Fruit fly (Drosophila melanogaster) whole organism, prepupa: ENCODE results near the gene S6k.

Experiments used
- Blimp-1 ChIP-seq: fragments of 200-800 bp; sonication (Bioruptor generic); optimal IDR thresholded peaks from 3 replicates; lab custom pipeline; 2017; ENCODE audit warnings: missing biosample characterization, missing genetic modification characterization, mild to moderate bottlenecking, moderate library complexity, missing genetic modification reagents
- CG15336 ChIP-seq: fragments of 200-800 bp; sonication (Bioruptor generic); IDR thresholded peaks from 2 replicates; pipeline ENCODE4 v1.3.6; 2022; ENCODE audit warnings: missing biosample characterization, missing genetic modification characterization
- CG1621 ChIP-seq: fragments of 200-800 bp; sonication (Bioruptor generic); optimal IDR thresholded peaks from 3 replicates; lab custom pipeline; 2018; ENCODE audit warnings: missing biosample characterization, mild to moderate bottlenecking, missing genetic modification characterization
- CG16779 ChIP-seq: fragments of 200-800 bp; sonication (Bioruptor generic); optimal IDR thresholded peaks from 3 replicates; lab custom pipeline; 2017; ENCODE audit warnings: missing biosample characterization, mild to moderate bottlenecking, missing genetic modification characterization
- CG34406 ChIP-seq: fragments of 200-800 bp; sonication (Bioruptor generic); optimal IDR thresholded peaks from 3 replicates; lab custom pipeline; 2016; ENCODE audit warnings: missing biosample characterization, missing genetic modification characterization
- CG6854 ChIP-seq: fragments of 200-800 bp; sonication (Bioruptor generic); optimal IDR thresholded peaks from 2 replicates; lab custom pipeline; 2017; ENCODE audit warnings: missing biosample characterization, mild to moderate bottlenecking, missing genetic modification characterization
- Ets96B ChIP-seq: fragments of 200-800 bp; optimal IDR thresholded peaks from 2 replicates; lab custom pipeline; 2019; ENCODE audit warnings: missing biosample characterization, mild to moderate bottlenecking, missing genetic modification characterization, moderate library complexity
- OdsH ChIP-seq: fragments of 200-800 bp; sonication (Bioruptor generic); optimal IDR thresholded peaks from 3 replicates; lab custom pipeline; 2016; ENCODE audit warnings: missing biosample characterization, missing genetic modification characterization
- dac ChIP-seq: fragments of 200-800 bp; sonication (Bioruptor generic); optimal IDR thresholded peaks from 2 replicates; lab custom pipeline; 2017; ENCODE audit warnings: missing biosample characterization, mild to moderate bottlenecking, missing genetic modification characterization
- fd59A ChIP-seq: fragments of 200-800 bp; sonication (Bioruptor generic); optimal IDR thresholded peaks from 2 replicates; lab custom pipeline; 2017; ENCODE audit warnings: missing biosample characterization, mild to moderate bottlenecking, missing genetic modification characterization, missing genetic modification reagents
- lz ChIP-seq: fragments of 200-800 bp; sonication (Bioruptor generic); optimal IDR thresholded peaks from 3 replicates; lab custom pipeline; 2016; ENCODE audit warnings: missing biosample characterization, missing genetic modification characterization

dm6 chr3L:5808101-5808433 is 2.7 kb downstream of the S6k start:
- peak; percentile 83 for TF ChIP-seq Ets96B
- TF ChIP-seq CG16779 (tag; lab: Kevin White, UChicago) = peak; percentile 56
- peak; percentile 73 for TF ChIP-seq CG34406 (GFP tag; lab: Kevin White, UChicago)
- TF ChIP-seq lz = peak; percentile 74
- TF ChIP-seq Blimp-1 = peak; percentile 35
- TF ChIP-seq fd59A (GFP tag; lab: Kevin White, UChicago) = peak; percentile 82
- TF ChIP-seq OdsH = peak; percentile 86
- peak; percentile 82 for TF ChIP-seq CG15336 (GFP tag; lab: Robert Waterston, UW)
- no peak for TF ChIP-seq CG6854 (GFP tag; lab: Kevin White, UChicago)
- peak; percentile 70 for TF ChIP-seq CG1621 (tag; lab: Kevin White, UChicago)
- TF ChIP-seq dac (GFP tag; lab: Kevin White, UChicago) = peak; percentile 72
